Worm (Caenorhabditis elegans): Measurements from ENCODE around the gene C05C10.3.
A peak's percentile ranks its signal among the peaks of the same experiment; 100 is the strongest.

Gene C05C10.3

ce11 chrII:9892409-9892808, 44.3 kb downstream of the C05C10.3 start, which contains the start of gene C08H9.16 (continued):
- no peak for TF ChIP-seq unc-62 (GFP tag; optimal IDR thresholded peaks at IDR 0.05 in 1 of 2)
- no peak for TF ChIP-seq unc-62 (tag; optimal IDR thresholded peaks at IDR 0.05)
- peak; percentile 57 for TF ChIP-seq dve-1 (tag; optimal IDR thresholded peaks at IDR 0.05; ENCODE audit: insufficient read depth)
- no peak for TF ChIP-seq daf-16 (GFP tag; optimal IDR thresholded peaks at IDR 0.05)
- peak; percentile 46 for TF ChIP-seq daf-16 (tag; optimal IDR thresholded peaks at IDR 0.05)
- TF ChIP-seq ceh-62 (tag; optimal IDR thresholded peaks at IDR 0.05) = no peak
- TF ChIP-seq nhr-10 (tag; optimal IDR thresholded peaks at IDR 0.05) = no peak
- TF ChIP-seq aha-1 (tag) = peak; percentile 49
- TF ChIP-seq T20F7.1 (GFP tag; optimal IDR thresholded peaks at IDR 0.05) = no peak
- no peak for TF ChIP-seq ceh-20 (GFP tag; IDR thresholded peaks at IDR 0.05)
- TF ChIP-seq aly-2 (tag; optimal IDR thresholded peaks at IDR 0.05) = no peak
- TF ChIP-seq daf-19 (GFP tag; conservative IDR thresholded peaks at IDR 0.05) = no peak
- peak; percentile 13 for TF ChIP-seq nhr-6 (tag; optimal IDR thresholded peaks at IDR 0.05)
- TF ChIP-seq skn-1 (tag; optimal IDR thresholded peaks at IDR 0.05) = no peak
- TF ChIP-seq mdt-29 (GFP tag; IDR thresholded peaks at IDR 0.05) = no peak
- TF ChIP-seq attf-4 (tag; optimal IDR thresholded peaks at IDR 0.05) = no peak
- peak; percentile 45 for TF ChIP-seq hlh-30 (tag; optimal IDR thresholded peaks at IDR 0.05; ENCODE audit: insufficient read depth)
- TF ChIP-seq tag-97 (GFP tag; IDR thresholded peaks at IDR 0.05) = no peak
- TF ChIP-seq F26F4.8 (GFP tag; conservative IDR thresholded peaks at IDR 0.05) = no peak
- peak; percentile 43 for TF ChIP-seq nhr-77 (tag; optimal IDR thresholded peaks at IDR 0.05)
- no peak for TF ChIP-seq egl-27 (tag; optimal IDR thresholded peaks at IDR 0.05)
- TF ChIP-seq R02D3.7 (tag; optimal IDR thresholded peaks at IDR 0.05) = no peak
- peak; percentile 65 for TF ChIP-seq dpl-1 (GFP tag; optimal IDR thresholded peaks at IDR 0.05)
- TF ChIP-seq mep-1 (tag; optimal IDR thresholded peaks at IDR 0.05) = peak; percentile 67
- no peak for TF ChIP-seq ctbp-1 (GFP tag; IDR thresholded peaks at IDR 0.05)

DNA sequence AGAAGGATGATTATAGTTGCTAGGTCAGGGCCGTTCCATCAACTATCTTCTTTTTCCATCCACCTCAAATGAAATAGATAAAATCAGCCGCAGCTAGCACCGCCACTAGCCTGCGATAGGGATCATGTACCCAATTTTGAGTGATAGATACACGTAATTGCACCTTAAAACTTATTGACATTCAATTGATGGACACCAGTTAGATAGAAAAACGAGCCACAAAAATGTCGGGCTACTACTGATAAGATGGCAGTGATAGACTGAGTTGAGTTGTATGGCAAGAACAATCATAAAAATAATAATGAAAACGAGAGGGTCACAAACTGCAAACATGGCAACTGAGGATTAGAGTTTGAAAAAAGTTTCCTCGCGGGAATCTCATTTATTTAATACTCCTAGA, 44.9 kb downstream of the C05C10.3 start:
- TF ChIP-seq F44E2.7 (GFP tag; IDR thresholded peaks at IDR 0.05) (no peak), ama-1 (optimal IDR thresholded peaks at IDR 0.05) (no peak), duxl-1 (tag; optimal IDR thresholded peaks at IDR 0.05; ENCODE audit: poor library complexity) (no peak), sdz-12 (GFP tag; optimal IDR thresholded peaks at IDR 0.05) (no peak), nhr-28 (tag; optimal IDR thresholded peaks at IDR 0.05) (peak; percentile 62), skn-1 (tag; optimal IDR thresholded peaks at IDR 0.05) (no peak), snpc-1.2 (GFP tag; IDR thresholded peaks at IDR 0.05) (no peak), tra-1 (GFP tag; IDR thresholded peaks at IDR 0.05) (peak; percentile 79), ceh-20 (GFP tag; IDR thresholded peaks at IDR 0.05) (0 out of 2 replicates have a peak, but pooled peaks have one; percentile 11), rbr-2 (tag; optimal IDR thresholded peaks at IDR 0.05) (no peak), dve-1 (tag; optimal IDR thresholded peaks at IDR 0.05; ENCODE audit: insufficient read depth) (peak; percentile 66), R02D3.7 (tag; optimal IDR thresholded peaks at IDR 0.05) (no peak), hlh-11 (tag; optimal IDR thresholded peaks at IDR 0.05) (peak; percentile 64), lsy-2 (tag; optimal IDR thresholded peaks at IDR 0.05) (peak in 1 of 2 experiments; percentile 5), nhr-42 (GFP tag; IDR thresholded peaks at IDR 0.05) (no peak), spr-1 (tag; optimal IDR thresholded peaks at IDR 0.05) (no peak), ceh-28 (tag; optimal IDR thresholded peaks at IDR 0.05) (no peak), ztf-7 (tag; optimal IDR thresholded peaks at IDR 0.05) (no peak), gei-8 (GFP tag; optimal IDR thresholded peaks at IDR 0.05) (no peak), daf-19 (GFP tag; conservative IDR thresholded peaks at IDR 0.05) (no peak), nhr-76 (tag; optimal IDR thresholded peaks at IDR 0.05) (no peak), fkh-10 (GFP tag; optimal IDR thresholded peaks at IDR 0.05) (no peak), F49E8.2 (tag; optimal IDR thresholded peaks at IDR 0.05; ENCODE audit: borderline replicate concordance) (no peak), mdt-29 (GFP tag; IDR thresholded peaks at IDR 0.05) (no peak), F37D6.2 (tag; optimal IDR thresholded peaks at IDR 0.05) (no peak), daf-12 (tag; optimal IDR thresholded peaks at IDR 0.05) (no peak), Y105C5A.15 (GFP tag; IDR thresholded peaks at IDR 0.05) (no peak), nhr-41 (GFP tag; IDR thresholded peaks at IDR 0.05) (peak; percentile 60; the same call in 1 of the 2 replicates), ces-1 (GFP tag; optimal IDR thresholded peaks at IDR 0.05) (no peak), ztf-11 (tag; optimal IDR thresholded peaks at IDR 0.05) (no peak), arid-1 (GFP tag; conservative IDR thresholded peaks at IDR 0.05) (no peak), spr-3 (GFP tag; optimal IDR thresholded peaks at IDR 0.05) (no peak), ceh-82 (tag; optimal IDR thresholded peaks at IDR 0.05) (no peak), ctbp-1 (GFP tag; IDR thresholded peaks at IDR 0.05) (no peak), lin-38 (GFP tag; IDR thresholded peaks at IDR 0.05) (no peak)

All from whole organism, L4 larva.